Worm (Caenorhabditis elegans) whole organism, mixed stage, embryonic: ENCODE data around the gene F35B12.10.

Experiments used
- blmp-1 ChIP-seq: fragments of 150-350 bp; optimal IDR thresholded peaks from 2 replicates; lab custom pipeline; 2014; ENCODE audit warnings: missing biosample characterization, missing genetic modification characterization
- ceh-43 ChIP-seq: fragments of 200-800 bp; sonication (Bioruptor generic); optimal IDR thresholded peaks from 2 replicates; lab custom pipeline; 2018; ENCODE audit warnings: mild to moderate bottlenecking, missing genetic modification characterization, moderate library complexity, missing compliant biosample characterization
- elt-1 ChIP-seq: sonication (generic microtip); optimal IDR thresholded peaks from 2 replicates; lab custom pipeline; 2017; ENCODE audit warnings: missing genetic modification characterization, mild to moderate bottlenecking, missing compliant biosample characterization, antibody characterized with exemption, moderate library complexity, borderline replicate concordance; ENCODE audit not compliant: insufficient read depth
- lsy-2 ChIP-seq: fragments of 150-350 bp; optimal IDR thresholded peaks from 2 replicates; lab custom pipeline; 2014; ENCODE audit warnings: missing biosample characterization, missing genetic modification characterization
- nhr-237 ChIP-seq: fragments of 150-350 bp; optimal IDR thresholded peaks from 2 replicates; lab custom pipeline; 2014; ENCODE audit warnings: missing biosample characterization, missing genetic modification characterization
- unc-120 ChIP-seq: sonication (generic microtip); optimal IDR thresholded peaks from 2 replicates; lab custom pipeline; 2017; ENCODE audit warnings: missing genetic modification characterization, missing compliant biosample characterization; ENCODE audit not compliant: poor library complexity, severe bottlenecking
- unc-39 ChIP-seq: fragments of 150-350 bp; optimal IDR thresholded peaks from 2 replicates; lab custom pipeline; 2014; ENCODE audit warnings: missing biosample characterization, missing genetic modification characterization
- ztf-11 ChIP-seq: fragments of 150-350 bp; optimal IDR thresholded peaks from 2 replicates; lab custom pipeline; 2014; ENCODE audit warnings: missing biosample characterization, missing genetic modification characterization

ce11 chrV:11647821-11648220 is 18.7 kb upstream of the F35B12.10 start:
- no peak for TF ChIP-seq nhr-237 (tag; lab: Kevin White, UChicago)
- no peak for TF ChIP-seq blmp-1
- TF ChIP-seq ztf-11 (tag; lab: Kevin White, UChicago), result no peak
- no peak for TF ChIP-seq ceh-43
- no peak for TF ChIP-seq unc-120
- TF ChIP-seq unc-39 (tag; lab: Kevin White, UChicago), result no peak
- TF ChIP-seq elt-1 (tag; lab: Kevin White, UChicago), result no peak
- no peak for TF ChIP-seq lsy-2
